Worm (Caenorhabditis elegans) whole organism, young adult: ENCODE data around the gene W04G3.12.

ENCODE experiments used
- B0035.1 ChIP-seq: sonication (generic microtip); optimal IDR thresholded peaks from 2 replicates; lab custom pipeline; 2016; ENCODE audit warnings: missing genetic modification characterization, mild to moderate bottlenecking, missing compliant biosample characterization, missing genotype, missing genetic modification reagents
- B0336.3 ChIP-seq: fragments of 200-800 bp; sonication (Bioruptor generic); IDR thresholded peaks from 2 replicates; pipeline ENCODE4 v1.3.6; 2022; ENCODE audit warnings: missing genetic modification characterization, missing compliant biosample characterization
- C17E4.6 ChIP-seq: fragments of 200-800 bp; sonication (Bioruptor generic); IDR thresholded peaks from 2 replicates; pipeline ENCODE4 v1.3.6; 2022; ENCODE audit warnings: missing genetic modification reagents, missing genetic modification characterization, missing compliant biosample characterization
- D2030.7 ChIP-seq: fragments of 200-800 bp; sonication (Bioruptor generic); IDR thresholded peaks from 2 replicates; pipeline ENCODE4 v1.3.6; 2022; ENCODE audit warnings: missing genetic modification reagents, missing genetic modification characterization, missing compliant biosample characterization
- F22D6.2 ChIP-seq: sonication (generic microtip); optimal IDR thresholded peaks from 2 replicates; lab custom pipeline; 2016; ENCODE audit warnings: mild to moderate bottlenecking, missing genetic modification characterization, missing compliant biosample characterization
- F33H1.4 ChIP-seq: fragments of 200-800 bp; sonication (Bioruptor generic); IDR thresholded peaks from 2 replicates; pipeline ENCODE4 v1.3.6; 2022; ENCODE audit warnings: missing genetic modification reagents, missing genetic modification characterization, missing compliant biosample characterization
- F39B2.1 ChIP-seq: fragments of 200-800 bp; sonication (Bioruptor generic); IDR thresholded peaks from 2 replicates; pipeline ENCODE4 v1.3.6; 2022; ENCODE audit warnings: missing genetic modification reagents, missing genetic modification characterization, missing compliant biosample characterization
- F49E8.2 ChIP-seq: sonication (generic microtip); optimal IDR thresholded peaks from 3 replicates; lab custom pipeline; 2017; ENCODE audit warnings: missing genetic modification characterization, mild to moderate bottlenecking, missing compliant biosample characterization, antibody characterized with exemption, moderate library complexity; ENCODE audit not compliant: insufficient read depth
- T26A5.8 ChIP-seq: sonication (generic microtip); optimal IDR thresholded peaks from 2 replicates; lab custom pipeline; 2016; ENCODE audit warnings: missing genetic modification characterization, missing compliant biosample characterization
- Y67H2A.10 ChIP-seq: fragments of 200-800 bp; sonication (Bioruptor generic); conservative IDR thresholded peaks from 2 replicates; pipeline ENCODE4 v1.3.6; 2022; ENCODE audit warnings: missing genetic modification reagents, missing genetic modification characterization, missing compliant biosample characterization
- Y95B8A.8 ChIP-seq: fragments of 200-800 bp; sonication (Bioruptor generic); IDR thresholded peaks from 2 replicates; pipeline ENCODE4 v1.3.6; 2022; ENCODE audit warnings: missing genetic modification reagents, missing genetic modification characterization, missing compliant biosample characterization
- aptf-2 ChIP-seq: fragments of 200-800 bp; sonication (Bioruptor generic); conservative IDR thresholded peaks from 2 replicates; pipeline ENCODE4 v1.3.6; 2022; ENCODE audit warnings: missing genetic modification reagents, missing genetic modification characterization, missing compliant biosample characterization
- atf-7 ChIP-seq: sonication (generic microtip); optimal IDR thresholded peaks from 2 replicates; lab custom pipeline; 2017; ENCODE audit warnings: mild to moderate bottlenecking, missing genetic modification characterization, missing compliant biosample characterization
- athp-1 ChIP-seq: sonication (generic microtip); optimal IDR thresholded peaks from 2 replicates; lab custom pipeline; 2017; ENCODE audit warnings: mild to moderate bottlenecking, missing genetic modification characterization, missing compliant biosample characterization
- attf-6 ChIP-seq: fragments of 200-800 bp; sonication (Bioruptor generic); IDR thresholded peaks from 2 replicates; pipeline ENCODE4 v1.3.6; 2022; ENCODE audit warnings: missing genetic modification reagents, missing genetic modification characterization, missing compliant biosample characterization
- bed-1 ChIP-seq: fragments of 200-800 bp; sonication (Bioruptor generic); IDR thresholded peaks from 2 replicates; pipeline ENCODE4 v1.3.6; 2022; ENCODE audit warnings: missing genetic modification reagents, missing genetic modification characterization, missing compliant biosample characterization
- ceh-100 ChIP-seq: fragments of 200-800 bp; sonication (Bioruptor generic); IDR thresholded peaks from 2 replicates; pipeline ENCODE4 v1.3.6; 2022; ENCODE audit warnings: missing genetic modification reagents, missing genetic modification characterization, missing compliant biosample characterization
- ceh-27 ChIP-seq: fragments of 200-800 bp; sonication (Bioruptor generic); optimal IDR thresholded peaks from 2 replicates; lab custom pipeline; 2018; ENCODE audit warnings: mild to moderate bottlenecking, missing genetic modification characterization, moderate library complexity, missing compliant biosample characterization
- ceh-91 ChIP-seq: fragments of 200-800 bp; sonication (Bioruptor generic); IDR thresholded peaks from 2 replicates; pipeline ENCODE4 v1.3.6; 2022; ENCODE audit warnings: missing genetic modification reagents, missing genetic modification characterization, missing compliant biosample characterization
- die-1 ChIP-seq: sonication (generic microtip); optimal IDR thresholded peaks from 2 replicates; lab custom pipeline; 2016; ENCODE audit warnings: missing genotype, mild to moderate bottlenecking, missing genetic modification characterization, missing compliant biosample characterization
- dpl-1 ChIP-seq: fragments of 150-350 bp; optimal IDR thresholded peaks from 2 replicates; lab custom pipeline; 2014; ENCODE audit warnings: missing biosample characterization, missing genetic modification reagents, missing genetic modification characterization
- egrh-3 ChIP-seq: fragments of 200-800 bp; sonication (Bioruptor generic); IDR thresholded peaks from 2 replicates; pipeline ENCODE4 v1.3.6; 2022; ENCODE audit warnings: missing genetic modification reagents, missing genetic modification characterization, missing compliant biosample characterization
- fkh-3 ChIP-seq: sonication (generic microtip); optimal IDR thresholded peaks from 2 replicates; lab custom pipeline; 2016; ENCODE audit warnings: mild to moderate bottlenecking, missing genetic modification characterization, missing compliant biosample characterization
- hmg-1.2 ChIP-seq: fragments of 200-800 bp; sonication (Bioruptor generic); IDR thresholded peaks from 2 replicates; pipeline ENCODE4 v1.3.6; 2022; ENCODE audit warnings: missing genetic modification reagents, missing genetic modification characterization, missing compliant biosample characterization
- hmg-20 ChIP-seq: fragments of 200-800 bp; sonication (Bioruptor generic); IDR thresholded peaks from 2 replicates; pipeline ENCODE4 v1.3.6; 2022; ENCODE audit warnings: missing genetic modification reagents, missing genetic modification characterization, missing compliant biosample characterization
- hsf-1 ChIP-seq: fragments of 200-800 bp; sonication (Bioruptor generic); IDR thresholded peaks from 2 replicates; pipeline ENCODE4 v1.3.6; 2022; ENCODE audit warnings: missing genetic modification reagents, missing genetic modification characterization, missing compliant biosample characterization
- let-526 ChIP-seq: fragments of 200-800 bp; sonication (Bioruptor generic); IDR thresholded peaks from 2 replicates; pipeline ENCODE4 v1.3.6; 2022; ENCODE audit warnings: missing genetic modification reagents, missing genetic modification characterization, missing compliant biosample characterization
- lir-1 ChIP-seq: fragments of 200-800 bp; sonication (Bioruptor generic); conservative IDR thresholded peaks from 2 replicates; pipeline ENCODE4 v1.3.6; 2022; ENCODE audit warnings: missing genetic modification reagents, missing genetic modification characterization, missing compliant biosample characterization
- lsy-27 ChIP-seq: sonication (generic microtip); optimal IDR thresholded peaks from 2 replicates; lab custom pipeline; 2017; ENCODE audit warnings: missing genetic modification characterization, mild to moderate bottlenecking, missing compliant biosample characterization, antibody characterized with exemption, missing genotype, borderline replicate concordance; ENCODE audit not compliant: insufficient read depth
- madf-8 ChIP-seq: fragments of 200-800 bp; sonication (Bioruptor generic); conservative IDR thresholded peaks from 2 replicates; pipeline ENCODE4 v1.3.6; 2022; ENCODE audit warnings: missing genetic modification reagents, missing genetic modification characterization, missing compliant biosample characterization
- mcd-1 ChIP-seq: fragments of 200-800 bp; sonication (Bioruptor generic); IDR thresholded peaks from 2 replicates; pipeline ENCODE4 v1.3.6; 2022; ENCODE audit warnings: missing genetic modification reagents, missing genetic modification characterization, missing compliant biosample characterization
- mel-28 ChIP-seq: sonication (generic microtip); optimal IDR thresholded peaks from 2 replicates; lab custom pipeline; 2016; ENCODE audit warnings: borderline replicate concordance, mild to moderate bottlenecking, missing genetic modification characterization, missing compliant biosample characterization
- mxl-1 ChIP-seq: sonication (generic microtip); optimal IDR thresholded peaks from 2 replicates; lab custom pipeline; 2016; ENCODE audit warnings: missing genetic modification characterization, missing compliant biosample characterization
- nfya-1 ChIP-seq: sonication (generic microtip); optimal IDR thresholded peaks from 2 replicates; lab custom pipeline; 2017; ENCODE audit warnings: antibody characterized with exemption, missing compliant biosample characterization, missing genetic modification characterization, borderline replicate concordance; ENCODE audit not compliant: insufficient read depth
- nhr-120 ChIP-seq: fragments of 200-800 bp; sonication (Bioruptor generic); IDR thresholded peaks from 2 replicates; pipeline ENCODE4 v1.3.6; 2022; ENCODE audit warnings: missing genetic modification characterization, missing compliant biosample characterization
- nhr-179 ChIP-seq: sonication (generic microtip); optimal IDR thresholded peaks from 2 replicates; lab custom pipeline; 2016; ENCODE audit warnings: mild to moderate bottlenecking, missing genetic modification characterization, missing compliant biosample characterization
- rcor-1 ChIP-seq: fragments of 200-800 bp; sonication (Bioruptor generic); IDR thresholded peaks from 2 replicates; pipeline ENCODE4 v1.3.6; 2022; ENCODE audit warnings: missing genetic modification reagents, missing genetic modification characterization, missing compliant biosample characterization
- rec-8 ChIP-seq, 2 experiments: sonication (generic microtip); optimal IDR thresholded peaks; 2 replicates each; lab custom pipeline; 2016; ENCODE audit warnings: mild to moderate bottlenecking in 2 of 2, missing genetic modification characterization in 2 of 2, missing genetic modification reagents in 2 of 2, missing genotype in 2 of 2, missing biosample characterization in 1 of 2, missing compliant biosample characterization in 1 of 2, moderate library complexity in 1 of 2
- repo-1 ChIP-seq: sonication (generic microtip); optimal IDR thresholded peaks from 2 replicates; lab custom pipeline; 2017; ENCODE audit warnings: mild to moderate bottlenecking, missing genetic modification characterization, missing compliant biosample characterization
- snpc-1.1 ChIP-seq: sonication (generic microtip); optimal IDR thresholded peaks from 2 replicates; lab custom pipeline; 2017; ENCODE audit warnings: missing genetic modification characterization, mild to moderate bottlenecking, missing compliant biosample characterization, antibody characterized with exemption, moderate library complexity, missing genotype, missing genetic modification reagents; ENCODE audit not compliant: insufficient read depth
- snpc-4 ChIP-seq, 5 experiments: fragments of 150-350 bp in 1 of 5; sonication (generic microtip) in 4 of 5; optimal IDR thresholded peaks; 2 replicates each; lab custom pipeline; 2014 to 2018; ENCODE audit warnings: missing genetic modification characterization in 5 of 5, missing biosample characterization in 3 of 5, antibody characterized with exemption in 2 of 5, mild to moderate bottlenecking in 2 of 5, missing compliant biosample characterization in 2 of 5, missing genotype in 2 of 5, moderate library complexity in 2 of 5, missing genetic modification reagents in 1 of 5
- tbx-9 ChIP-seq: sonication (generic microtip); optimal IDR thresholded peaks from 2 replicates; lab custom pipeline; 2016; ENCODE audit warnings: borderline replicate concordance, missing genetic modification characterization, inconsistent platforms, missing compliant biosample characterization
- tlf-1 ChIP-seq: fragments of 200-800 bp; sonication (Bioruptor generic); optimal IDR thresholded peaks from 2 replicates; lab custom pipeline; 2018; ENCODE audit warnings: mild to moderate bottlenecking, missing genetic modification characterization, missing compliant biosample characterization
- zfh-2 ChIP-seq: fragments of 200-800 bp; sonication (Bioruptor generic); conservative IDR thresholded peaks from 2 replicates; pipeline ENCODE4 v1.3.6; 2022; ENCODE audit warnings: missing genetic modification reagents, missing genetic modification characterization, missing compliant biosample characterization
- ztf-22 ChIP-seq: fragments of 200-800 bp; sonication (Bioruptor generic); optimal IDR thresholded peaks from 2 replicates; lab custom pipeline; 2018; ENCODE audit warnings: mild to moderate bottlenecking, missing genetic modification characterization, moderate library complexity, missing compliant biosample characterization
- ztf-3 ChIP-seq: fragments of 200-800 bp; sonication (Bioruptor generic); optimal IDR thresholded peaks from 2 replicates; lab custom pipeline; 2018; ENCODE audit warnings: mild to moderate bottlenecking, missing genetic modification characterization, missing compliant biosample characterization

Gene W04G3.12

ce11 chrX:11031047-11031695 is 45.4 kb downstream of the W04G3.12 start:
- TF ChIP-seq die-1 (tag; lab: Kevin White, UChicago), result peak; percentile 21
- TF ChIP-seq nhr-179 (tag; lab: Kevin White, UChicago), result no peak
- TF ChIP-seq F33H1.4 (GFP tag; lab: Robert Waterston, UW), result no peak
- no peak for TF ChIP-seq T26A5.8 (tag; lab: Kevin White, UChicago)
- peak; percentile 31 for TF ChIP-seq hmg-20 (GFP tag; lab: Robert Waterston, UW)
- TF ChIP-seq rcor-1 (GFP tag; lab: Robert Waterston, UW), result peak; percentile 14; the same call in 1 of the 2 replicates
- no peak for TF ChIP-seq C17E4.6 (GFP tag; lab: Robert Waterston, UW)
- TF ChIP-seq D2030.7 (GFP tag; lab: Robert Waterston, UW), result peak; percentile 26; the same call in 1 of the 2 replicates
- TF ChIP-seq F22D6.2, result peak; percentile 2
- TF ChIP-seq aptf-2 (GFP tag; lab: Robert Waterston, UW), result no peak
- peak; percentile 38 for TF ChIP-seq athp-1 (tag; lab: Kevin White, UChicago)
- TF ChIP-seq nhr-120 (GFP tag; lab: Robert Waterston, UW), result no peak
- TF ChIP-seq tlf-1 (GFP tag; lab: Kevin White, UChicago), result no peak
- no peak for TF ChIP-seq dpl-1 (GFP tag; lab: Kevin White, UChicago)
- TF ChIP-seq mcd-1 (GFP tag; lab: Robert Waterston, UW), result peak; percentile 72
- TF ChIP-seq nfya-1, result no peak
- no peak for TF ChIP-seq mel-28 (tag; lab: Kevin White, UChicago)
- TF ChIP-seq bed-1 (GFP tag; lab: Robert Waterston, UW), result no peak
- TF ChIP-seq repo-1, result peak; percentile 68
- peak; percentile 54 for TF ChIP-seq B0035.1 (tag; lab: Kevin White, UChicago)
- TF ChIP-seq rec-8 (tag; optimal IDR thresholded peaks at IDR 0.05; lab: Kevin White, UChicago), result peak in 1 of 2 experiments; percentile 52
- no peak for TF ChIP-seq hsf-1 (GFP tag; lab: Robert Waterston, UW)
- TF ChIP-seq ceh-27 (GFP tag; lab: Kevin White, UChicago), result peak; percentile 80
- peak; percentile 86 for TF ChIP-seq egrh-3
- 0 out of 2 replicates have a peak, but pooled peaks have one; percentile 47 for TF ChIP-seq lir-1 (GFP tag; lab: Robert Waterston, UW)
- no peak for TF ChIP-seq F49E8.2 (tag; lab: Kevin White, UChicago)
- no peak; the same call in 1 of the 2 replicates for TF ChIP-seq B0336.3 (GFP tag; lab: Robert Waterston, UW)
- peak; percentile 50 for TF ChIP-seq snpc-4 (GFP tag; optimal IDR thresholded peaks at IDR 0.05; lab: Kevin White, UChicago)
- peak in 1 of 4 experiments; percentile 46 for TF ChIP-seq snpc-4 (tag; optimal IDR thresholded peaks at IDR 0.05; lab: Kevin White, UChicago)
- TF ChIP-seq hmg-1.2 (GFP tag; lab: Robert Waterston, UW), result peak; percentile 82
- TF ChIP-seq madf-8 (GFP tag; lab: Robert Waterston, UW), result no peak
- peak; percentile 55 for TF ChIP-seq mxl-1
- TF ChIP-seq ztf-22, result no peak
- TF ChIP-seq zfh-2 (GFP tag; lab: Robert Waterston, UW), result peak; percentile 99
- TF ChIP-seq snpc-1.1 (tag; lab: Kevin White, UChicago), result no peak
- no peak for TF ChIP-seq tbx-9
- no peak; the same call in 1 of the 2 replicates for TF ChIP-seq let-526 (GFP tag; lab: Robert Waterston, UW)
- TF ChIP-seq Y67H2A.10 (GFP tag; lab: Robert Waterston, UW), result no peak
- TF ChIP-seq lsy-27 (tag; lab: Kevin White, UChicago), result no peak
- TF ChIP-seq atf-7 (tag; lab: Kevin White, UChicago), result peak; percentile 73
- no peak for TF ChIP-seq ceh-91 (GFP tag; lab: Robert Waterston, UW)
- no peak for TF ChIP-seq ztf-3 (GFP tag; lab: Kevin White, UChicago)
- 0 out of 2 replicates have a peak, but pooled peaks have one; percentile 19 for TF ChIP-seq ceh-100 (GFP tag; lab: Robert Waterston, UW)
- no peak for TF ChIP-seq fkh-3
- TF ChIP-seq Y95B8A.8 (GFP tag; lab: Robert Waterston, UW), result no peak
- TF ChIP-seq attf-6 (GFP tag; lab: Robert Waterston, UW), result no peak
- TF ChIP-seq F39B2.1 (GFP tag; lab: Robert Waterston, UW), result no peak
